Worm (Caenorhabditis elegans) whole organism, early embryonic: ENCODE measurements around the gene F20D1.3.

Source experiments
- ama-1 ChIP-seq: fragments of 150-350 bp; optimal IDR thresholded peaks from 2 replicates; lab custom pipeline; 2014
- ceh-36 ChIP-seq: sonication (generic microtip); optimal IDR thresholded peaks from 2 replicates; lab custom pipeline; 2016; ENCODE audit warnings: missing genetic modification characterization, inconsistent platforms, missing compliant biosample characterization
- flt-1 ChIP-seq: fragments of 200-800 bp; sonication (Bioruptor generic); IDR thresholded peaks from 2 replicates; pipeline ENCODE4 v1.3.6; 2022; ENCODE audit warnings: missing genetic modification characterization, missing compliant biosample characterization
- pes-1 ChIP-seq: fragments of 200-800 bp; sonication (Bioruptor generic); IDR thresholded peaks from 2 replicates; pipeline ENCODE4 v1.3.6; 2022; ENCODE audit warnings: missing genetic modification reagents, missing genetic modification characterization, missing compliant biosample characterization
- tra-4 ChIP-seq: sonication (generic microtip); optimal IDR thresholded peaks from 2 replicates; lab custom pipeline; 2017; ENCODE audit warnings: missing genetic modification characterization, missing compliant biosample characterization

ce11 chrX:14999101-14999500, 23.2 kb downstream of the F20D1.3 start, which contains the start of gene cutl-3:
- TF ChIP-seq flt-1 (no peak), ceh-36 (no peak), ama-1 (lab: Kevin White, UChicago) (no peak), tra-4 (tag; lab: Kevin White, UChicago) (no peak), pes-1 (no peak)
